Worm (Caenorhabditis elegans): ENCODE measurements around the gene egas-4.

egas-4 gene

DNA sequence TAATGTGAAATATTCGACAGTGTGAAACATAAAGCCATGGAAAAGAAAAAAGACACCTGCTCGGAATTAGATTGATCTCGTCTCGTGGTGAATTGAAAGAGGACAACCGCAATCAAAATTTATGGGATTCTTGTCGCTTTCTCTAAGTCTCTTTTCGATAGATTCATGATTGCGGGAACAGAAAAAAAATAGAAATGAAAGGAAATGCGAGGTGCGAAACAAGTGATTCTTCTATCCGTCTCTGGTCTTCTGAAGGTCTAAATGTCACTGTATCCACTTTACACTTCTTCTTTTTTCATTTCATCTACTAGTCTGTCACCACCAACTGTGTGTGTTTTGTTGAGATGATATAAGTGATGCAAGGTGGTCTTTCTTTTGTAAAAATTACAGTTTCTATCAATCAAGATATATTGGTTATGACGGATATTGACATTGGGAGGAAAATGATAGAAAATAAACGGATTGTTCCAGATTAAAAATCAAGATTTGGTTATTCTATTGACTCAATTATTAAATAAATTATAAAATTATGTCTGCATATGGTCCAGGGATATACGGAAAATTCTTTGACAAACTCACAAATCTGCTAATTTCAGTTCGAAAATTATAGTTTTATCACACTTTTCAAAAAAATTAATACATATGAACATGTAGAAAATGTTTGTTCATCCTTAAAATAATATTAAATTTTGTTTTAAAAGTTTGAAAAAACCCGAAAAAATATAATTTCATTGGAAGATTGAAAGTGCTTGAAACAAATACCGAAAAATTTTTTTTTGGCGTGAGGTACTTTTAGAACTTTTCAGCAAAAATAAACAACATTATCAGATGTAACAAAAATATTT lies 32.8 kb upstream of the egas-4 start (continued):
- TF ChIP-seq zip-11 (GFP tag; IDR thresholded peaks at IDR 0.05) (no peak), nhr-10 (tag; optimal IDR thresholded peaks at IDR 0.05) (no peak), nhr-6 (tag; optimal IDR thresholded peaks at IDR 0.05) (no peak), nhr-237 (tag; optimal IDR thresholded peaks at IDR 0.05) (no peak), F37D6.2 (tag; optimal IDR thresholded peaks at IDR 0.05) (no peak), mes-2 (tag; optimal IDR thresholded peaks at IDR 0.05; ENCODE audit: poor library complexity, severe bottlenecking) (no peak), ctbp-1 (GFP tag; IDR thresholded peaks at IDR 0.05) (no peak), nhr-11 (tag; optimal IDR thresholded peaks at IDR 0.05) (no peak), daf-8 (GFP tag; IDR thresholded peaks at IDR 0.05) (no peak), cey-2 (tag; optimal IDR thresholded peaks at IDR 0.05; ENCODE audit: borderline replicate concordance, insufficient read depth) (peak; percentile 30), jun-1 (tag; optimal IDR thresholded peaks at IDR 0.05) (no peak), daf-19 (GFP tag; conservative IDR thresholded peaks at IDR 0.05) (no peak), nhr-76 (tag; optimal IDR thresholded peaks at IDR 0.05) (no peak), mdt-29 (GFP tag; IDR thresholded peaks at IDR 0.05) (no peak), nhr-28 (tag; optimal IDR thresholded peaks at IDR 0.05) (peak; percentile 34), rbr-2 (tag; optimal IDR thresholded peaks at IDR 0.05) (no peak), sdz-12 (GFP tag; optimal IDR thresholded peaks at IDR 0.05) (no peak), lin-13 (GFP tag; optimal IDR thresholded peaks at IDR 0.05) (no peak), nhr-77 (tag; optimal IDR thresholded peaks at IDR 0.05) (no peak), lir-3 (tag; optimal IDR thresholded peaks at IDR 0.05) (no peak), php-3 (GFP tag; IDR thresholded peaks at IDR 0.05) (no peak), nhr-48 (tag; optimal IDR thresholded peaks at IDR 0.05) (no peak), Y48G9A.11 (GFP tag; IDR thresholded peaks at IDR 0.05) (no peak), ztf-11 (tag; optimal IDR thresholded peaks at IDR 0.05) (no peak), unc-130 (GFP tag; optimal IDR thresholded peaks at IDR 0.05) (no peak), arid-1 (GFP tag; conservative IDR thresholded peaks at IDR 0.05) (no peak), dmd-9 (GFP tag; IDR thresholded peaks at IDR 0.05) (no peak), unc-62 (GFP tag; optimal IDR thresholded peaks at IDR 0.05 in 1 of 2) (peak in 1 of 2 experiments; percentile 90), unc-62 (tag; optimal IDR thresholded peaks at IDR 0.05) (no peak)

DNA sequence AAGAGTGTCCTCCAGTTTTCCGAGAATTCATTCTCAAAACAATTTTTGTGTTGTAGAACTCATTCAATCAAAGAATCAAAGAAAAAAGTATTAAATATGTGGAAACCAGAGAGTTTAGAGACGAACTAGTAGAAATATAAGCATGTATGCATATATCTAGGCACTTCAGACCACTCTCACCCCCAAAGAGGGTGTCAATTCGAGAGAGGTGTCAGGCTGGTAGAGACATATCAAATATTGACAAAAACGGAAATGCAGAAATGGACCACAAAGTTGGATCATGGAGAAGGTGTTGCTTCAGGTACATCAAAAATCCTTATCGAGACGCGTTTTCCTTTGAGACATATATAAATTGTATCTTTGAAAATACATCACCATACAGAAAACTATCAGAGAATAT lies 26.1 kb upstream of the egas-4 start:
- TF ChIP-seq nhr-6 (tag; optimal IDR thresholded peaks at IDR 0.05) (no peak), ceh-82 (tag; optimal IDR thresholded peaks at IDR 0.05) (no peak), aha-1 (tag) (no peak), jun-1 (tag; optimal IDR thresholded peaks at IDR 0.05) (no peak), unc-62 (GFP tag; optimal IDR thresholded peaks at IDR 0.05 in 1 of 2) (peak in 1 of 2 experiments; percentile 92), unc-62 (tag; optimal IDR thresholded peaks at IDR 0.05) (no peak), skn-1 (tag; optimal IDR thresholded peaks at IDR 0.05) (no peak)

DNA sequence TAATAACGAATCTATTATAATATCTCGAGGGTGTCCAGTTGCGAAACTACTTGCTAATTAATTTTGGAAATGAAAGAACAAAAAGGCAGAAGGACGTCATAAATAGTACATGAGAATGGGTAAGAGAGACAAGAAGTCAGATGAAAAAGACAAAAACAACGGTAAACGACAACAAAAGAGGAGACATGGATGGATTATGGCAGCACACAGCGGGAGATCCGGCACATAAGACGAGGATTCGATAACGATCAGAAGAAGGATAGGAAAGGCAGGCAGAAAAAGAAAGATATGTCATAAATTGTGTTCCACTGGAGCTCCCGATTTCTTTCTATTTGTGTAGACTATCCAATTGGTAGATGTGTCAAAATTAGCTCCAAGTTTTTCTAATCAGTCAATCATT lies 23.9 kb upstream of the egas-4 start:
- TF ChIP-seq mes-2 (tag; optimal IDR thresholded peaks at IDR 0.05; ENCODE audit: poor library complexity, severe bottlenecking) (no peak), aha-1 (tag) (peak; percentile 39)

DNA sequence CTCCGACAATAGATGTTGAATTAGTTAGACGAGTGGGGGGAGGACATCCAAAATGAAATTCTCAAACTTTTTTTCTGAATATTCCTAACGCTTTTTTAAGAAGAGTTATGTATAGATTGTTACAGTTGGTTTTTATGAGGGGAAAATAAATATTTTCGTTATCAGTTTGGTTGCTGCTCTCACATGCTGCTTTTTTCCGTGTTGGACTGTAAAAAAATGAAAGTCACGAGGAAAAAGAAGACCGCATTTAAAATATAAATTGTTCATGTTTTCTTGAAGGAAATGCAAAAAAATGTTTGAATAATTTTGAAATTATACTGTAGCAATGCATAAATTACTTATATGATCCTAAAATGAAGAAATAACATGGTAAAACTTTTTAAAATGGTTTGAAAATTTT lies 23.2 kb upstream of the egas-4 start:
- TF ChIP-seq dmd-9 (GFP tag; IDR thresholded peaks at IDR 0.05) (no peak), egl-43 (GFP tag; IDR thresholded peaks at IDR 0.05) (no peak), D1046.2 (GFP tag; IDR thresholded peaks at IDR 0.05) (no peak), tra-1 (GFP tag; IDR thresholded peaks at IDR 0.05) (no peak), fos-1 (tag; optimal IDR thresholded peaks at IDR 0.05) (no peak), hlh-11 (tag; optimal IDR thresholded peaks at IDR 0.05) (peak; percentile 49), aha-1 (tag) (peak; percentile 17), attf-4 (tag; optimal IDR thresholded peaks at IDR 0.05) (no peak), lin-39 (tag; optimal IDR thresholded peaks at IDR 0.05) (no peak), daf-16 (GFP tag; optimal IDR thresholded peaks at IDR 0.05) (no peak), daf-16 (tag; optimal IDR thresholded peaks at IDR 0.05) (peak; percentile 40), mep-1 (tag; optimal IDR thresholded peaks at IDR 0.05) (peak; percentile 34), mes-2 (tag; optimal IDR thresholded peaks at IDR 0.05; ENCODE audit: poor library complexity, severe bottlenecking) (no peak), Y75B8A.6 (GFP tag; IDR thresholded peaks at IDR 0.05) (no peak), nhr-41 (GFP tag; IDR thresholded peaks at IDR 0.05) (no peak), zip-2 (tag; optimal IDR thresholded peaks at IDR 0.05) (no peak), lin-1 (GFP tag; IDR thresholded peaks at IDR 0.05) (no peak), lsy-2 (tag; optimal IDR thresholded peaks at IDR 0.05) (no peak), F26F4.8 (GFP tag; conservative IDR thresholded peaks at IDR 0.05) (no peak)
